Worm (Caenorhabditis elegans): ENCODE results near the gene T02C1.1.

Gene T02C1.1

ce11 chrIII:9250729-9251128 lies 3.4 kb downstream of the T02C1.1 start, which contains the start of gene T02C1.2:
T02C1.2 (plus strand) TSS chrIII:9251029.
- no peak for TF ChIP-seq ceh-45 (GFP tag; IDR thresholded peaks at IDR 0.05)
- TF ChIP-seq ama-1 (optimal IDR thresholded peaks at IDR 0.05), result no peak
- no peak for TF ChIP-seq ztf-16 (tag; optimal IDR thresholded peaks at IDR 0.05)
- TF ChIP-seq unc-3 (GFP tag; conservative IDR thresholded peaks at IDR 0.05), result no peak
- TF ChIP-seq unc-3 (tag; optimal IDR thresholded peaks at IDR 0.05), result no peak
- TF ChIP-seq fkh-6 (tag; optimal IDR thresholded peaks at IDR 0.05), result no peak
- TF ChIP-seq mec-3 (tag; optimal IDR thresholded peaks at IDR 0.05; ENCODE audit: borderline replicate concordance), result no peak
- TF ChIP-seq ceh-30 (tag; optimal IDR thresholded peaks at IDR 0.05), result no peak
- no peak for TF ChIP-seq elt-4 (tag; optimal IDR thresholded peaks at IDR 0.05)
- TF ChIP-seq K02D7.2 (tag; optimal IDR thresholded peaks at IDR 0.05), result no peak
- TF ChIP-seq ahr-1 (tag; optimal IDR thresholded peaks at IDR 0.05), result no peak

- TF ChIP-seq ceh-24 (tag; optimal IDR thresholded peaks at IDR 0.05), result no peak
- TF ChIP-seq ets-4 (tag; optimal IDR thresholded peaks at IDR 0.05), result no peak
- TF ChIP-seq fkh-6 (tag; optimal IDR thresholded peaks at IDR 0.05), result no peak
- no peak for TF ChIP-seq dmd-4 (tag; optimal IDR thresholded peaks at IDR 0.05; ENCODE audit: borderline replicate concordance)
- no peak for TF ChIP-seq tbx-7 (tag; optimal IDR thresholded peaks at IDR 0.05)
- TF ChIP-seq ttx-3 (tag; optimal IDR thresholded peaks at IDR 0.05), result no peak
- TF ChIP-seq elt-2 (tag; optimal IDR thresholded peaks at IDR 0.05), result no peak
- no peak for TF ChIP-seq pag-3 (tag; optimal IDR thresholded peaks at IDR 0.05; ENCODE audit: borderline replicate concordance)
- TF ChIP-seq pha-4 (tag; optimal IDR thresholded peaks at IDR 0.05), result no peak
- TF ChIP-seq tbx-2 (tag; optimal IDR thresholded peaks at IDR 0.05), result no peak
- TF ChIP-seq sdc-2 (tag; optimal IDR thresholded peaks at IDR 0.05), result no peak
- no peak for TF ChIP-seq sox-4 (tag; optimal IDR thresholded peaks at IDR 0.05)
- no peak for TF ChIP-seq ahr-1 (tag; optimal IDR thresholded peaks at IDR 0.05)
- TF ChIP-seq ama-1 (optimal IDR thresholded peaks at IDR 0.05), result no peak
- TF ChIP-seq pax-1 (tag; optimal IDR thresholded peaks at IDR 0.05), result no peak
- no peak for TF ChIP-seq unc-42 (tag; optimal IDR thresholded peaks at IDR 0.05)
- no peak for TF ChIP-seq elt-4 (tag; optimal IDR thresholded peaks at IDR 0.05)
- TF ChIP-seq nhr-232 (tag; optimal IDR thresholded peaks at IDR 0.05), result no peak
- no peak for TF ChIP-seq odd-2 (tag; optimal IDR thresholded peaks at IDR 0.05)
These were observed 7.7 kb downstream of the T02C1.1 start for ce11 chrIII:9254988-9255387.

ce11 chrIII:9255801-9256200 lies 8.5 kb downstream of the T02C1.1 start:
- TF ChIP-seq ama-1 (optimal IDR thresholded peaks at IDR 0.05), result no peak
- no peak for TF ChIP-seq C08G9.2 (tag; optimal IDR thresholded peaks at IDR 0.05)
- no peak for TF ChIP-seq ceh-19 (GFP tag; optimal IDR thresholded peaks at IDR 0.05)
- TF ChIP-seq hlh-8 (tag; optimal IDR thresholded peaks at IDR 0.05), result no peak
- no peak for TF ChIP-seq fkh-10 (GFP tag; optimal IDR thresholded peaks at IDR 0.05)
- no peak for TF ChIP-seq pha-4 (tag; optimal IDR thresholded peaks at IDR 0.05)
- no peak for TF ChIP-seq sox-4 (tag; optimal IDR thresholded peaks at IDR 0.05)
- TF ChIP-seq sdc-2 (tag; optimal IDR thresholded peaks at IDR 0.05), result no peak
- TF ChIP-seq sox-2 (GFP tag; IDR thresholded peaks at IDR 0.05), result no peak
- TF ChIP-seq ttx-3 (tag; optimal IDR thresholded peaks at IDR 0.05), result no peak
- no peak for TF ChIP-seq syd-9 (tag; optimal IDR thresholded peaks at IDR 0.05)
- TF ChIP-seq ceh-9 (tag; optimal IDR thresholded peaks at IDR 0.05), result no peak
- TF ChIP-seq ref-2 (tag; optimal IDR thresholded peaks at IDR 0.05), result no peak
- no peak for TF ChIP-seq hlh-13 (GFP tag; optimal IDR thresholded peaks at IDR 0.05)
- TF ChIP-seq K09A11.1 (tag; optimal IDR thresholded peaks at IDR 0.05; ENCODE audit: insufficient read depth), result no peak
- no peak for TF ChIP-seq hlh-6 (tag; optimal IDR thresholded peaks at IDR 0.05)
- TF ChIP-seq elt-2 (tag; optimal IDR thresholded peaks at IDR 0.05), result no peak
- no peak for TF ChIP-seq elt-4 (tag; optimal IDR thresholded peaks at IDR 0.05)
- no peak for TF ChIP-seq tbx-2 (tag; optimal IDR thresholded peaks at IDR 0.05)

ce11 chrIII:9256961-9257360 lies 9.6 kb downstream of the T02C1.1 start, which contains the start of gene M01A8.1:
M01A8.1 (plus strand) TSS chrIII:9257261.
- TF ChIP-seq ceh-45 (GFP tag; IDR thresholded peaks at IDR 0.05), result no peak

Data from whole organism, late embryonic.